Worm (Caenorhabditis elegans) whole organism, L1 larva: ENCODE measurements around the gene F59F5.4.

Experiments used
- ama-1 ChIP-seq: fragments of 150-350 bp; optimal IDR thresholded peaks from 2 replicates; lab custom pipeline; 2014
- ceh-63 ChIP-seq: fragments of 200-800 bp; sonication (Bioruptor generic); optimal IDR thresholded peaks from 2 replicates; lab custom pipeline; 2018; ENCODE audit warnings: mild to moderate bottlenecking, missing genetic modification characterization, missing compliant biosample characterization
- elt-3 ChIP-seq, 6 experiments: fragments of 150-350 bp in 1 of 6; sonication (generic microtip); optimal IDR thresholded peaks; 2 replicates each; lab custom pipeline; 2017 to 2018; ENCODE audit warnings: missing biosample characterization in 6 of 6, missing genetic modification characterization in 6 of 6, inconsistent platforms in 1 of 6
- fos-1 ChIP-seq: fragments of 150-350 bp; optimal IDR thresholded peaks from 2 replicates; lab custom pipeline; 2014; ENCODE audit warnings: missing biosample characterization, missing genetic modification characterization
- lin-13 ChIP-seq: fragments of 150-350 bp; optimal IDR thresholded peaks from 2 replicates; lab custom pipeline; 2014; ENCODE audit warnings: missing biosample characterization, missing genetic modification reagents, missing genetic modification characterization
- lin-14 ChIP-seq: fragments of 200-800 bp; sonication (Bioruptor generic); optimal IDR thresholded peaks from 2 replicates; lab custom pipeline; 2018; ENCODE audit warnings: mild to moderate bottlenecking, missing genetic modification characterization, moderate library complexity, missing compliant biosample characterization
- lsy-2 ChIP-seq, 2 experiments: fragments of 150-350 bp; optimal IDR thresholded peaks; 2 replicates each; lab custom pipeline; 2014; ENCODE audit warnings: missing biosample characterization in 2 of 2, missing genetic modification characterization in 2 of 2
- nhr-12 ChIP-seq: sonication (generic microtip); optimal IDR thresholded peaks from 2 replicates; lab custom pipeline; 2017; ENCODE audit warnings: missing biosample characterization, missing genetic modification characterization
- pqm-1 ChIP-seq: sonication (generic microtip); optimal IDR thresholded peaks from 3 replicates; lab custom pipeline; 2017; ENCODE audit warnings: missing biosample characterization, missing genetic modification characterization
- tbx-2 ChIP-seq: sonication (generic microtip); optimal IDR thresholded peaks from 2 replicates; lab custom pipeline; 2016; ENCODE audit warnings: missing genetic modification characterization, missing compliant biosample characterization
- unc-62 ChIP-seq: fragments of 150-350 bp; optimal IDR thresholded peaks from 2 replicates; lab custom pipeline; 2014; ENCODE audit warnings: missing biosample characterization, missing genetic modification reagents, missing genetic modification characterization
- ztf-11 ChIP-seq, 2 experiments: sonication (generic microtip); optimal IDR thresholded peaks; 2 replicates each; lab custom pipeline; 2016 to 2017; ENCODE audit warnings: missing genetic modification characterization in 2 of 2, missing biosample characterization in 1 of 2, missing compliant biosample characterization in 1 of 2
- ztf-4 ChIP-seq: fragments of 150-350 bp; optimal IDR thresholded peaks from 2 replicates; lab custom pipeline; 2014; ENCODE audit warnings: missing biosample characterization, missing genetic modification characterization

DNA sequence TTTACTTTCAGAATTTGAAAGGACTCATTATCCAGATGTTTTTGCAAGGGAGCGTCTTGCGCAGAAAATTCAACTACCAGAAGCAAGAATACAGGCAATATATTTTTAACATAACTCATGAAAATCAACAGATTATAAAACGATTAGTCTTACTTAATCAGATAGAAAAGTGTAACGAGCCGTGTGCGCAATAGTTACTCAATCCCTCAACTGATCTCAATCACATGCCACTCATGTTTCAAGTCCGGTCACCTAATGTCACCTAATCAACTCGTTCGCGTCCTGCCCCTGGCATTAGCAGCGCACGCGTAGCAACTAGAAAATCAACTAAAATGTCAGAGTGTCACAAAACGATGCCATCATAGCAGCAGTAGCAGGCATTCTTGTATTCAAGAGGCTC, 26.2 kb upstream of the F59F5.4 start:
- no peak for TF ChIP-seq ama-1 (lab: Kevin White, UChicago)
- no peak for TF ChIP-seq ztf-4 (tag; lab: Kevin White, UChicago)
- no peak for TF ChIP-seq ztf-11 (tag; optimal IDR thresholded peaks at IDR 0.05; lab: Kevin White, UChicago)
- no peak for TF ChIP-seq nhr-12 (tag; lab: Kevin White, UChicago)
- TF ChIP-seq pqm-1: no peak
- TF ChIP-seq ceh-63: no peak
- no peak for TF ChIP-seq lin-13 (GFP tag; lab: Kevin White, UChicago)
- TF ChIP-seq unc-62 (GFP tag; lab: Kevin White, UChicago): no peak
- no peak for TF ChIP-seq lsy-2 (tag; optimal IDR thresholded peaks at IDR 0.05; lab: Kevin White, UChicago)
- no peak for TF ChIP-seq fos-1
- no peak for TF ChIP-seq elt-3 (tag; optimal IDR thresholded peaks at IDR 0.05; lab: Kevin White, UChicago)
- TF ChIP-seq tbx-2 (tag; lab: Kevin White, UChicago): no peak
- TF ChIP-seq lin-14 (GFP tag; lab: Kevin White, UChicago): no peak
